Worm (Caenorhabditis elegans) whole organism, L3 larva: ENCODE measurements around the gene tsg-101.

Experiments
- ZK546.5 ChIP-seq: sonication (generic microtip); optimal IDR thresholded peaks from 2 replicates; lab custom pipeline; 2017; ENCODE audit warnings: missing biosample characterization, missing genetic modification characterization
- aly-2 ChIP-seq: fragments of 150-350 bp; optimal IDR thresholded peaks from 2 replicates; lab custom pipeline; 2014; ENCODE audit warnings: missing biosample characterization, missing genetic modification characterization
- elt-1 ChIP-seq: fragments of 150-350 bp; optimal IDR thresholded peaks from 2 replicates; lab custom pipeline; 2014; ENCODE audit warnings: missing biosample characterization, missing genetic modification characterization
- elt-2 ChIP-seq: sonication (generic microtip); optimal IDR thresholded peaks from 2 replicates; lab custom pipeline; 2016; ENCODE audit warnings: missing genetic modification reagents, mild to moderate bottlenecking, missing genetic modification characterization, missing compliant biosample characterization
- hmg-11 ChIP-seq: sonication (generic microtip); optimal IDR thresholded peaks from 2 replicates; lab custom pipeline; 2016; ENCODE audit warnings: missing genetic modification characterization, missing compliant biosample characterization
- jun-1 ChIP-seq: fragments of 150-350 bp; optimal IDR thresholded peaks from 2 replicates; lab custom pipeline; 2014; ENCODE audit warnings: missing biosample characterization, missing genetic modification reagents, missing genetic modification characterization
- lin-39 ChIP-seq: fragments of 150-350 bp; optimal IDR thresholded peaks from 2 replicates; lab custom pipeline; 2018; ENCODE audit warnings: missing biosample characterization, missing genetic modification reagents, missing genetic modification characterization
- mdl-1 ChIP-seq: fragments of 150-350 bp; optimal IDR thresholded peaks from 2 replicates; lab custom pipeline; 2014; ENCODE audit warnings: missing biosample characterization, missing genetic modification characterization
- nfya-1 ChIP-seq: sonication (generic microtip); optimal IDR thresholded peaks from 2 replicates; lab custom pipeline; 2017; ENCODE audit warnings: missing genetic modification characterization, mild to moderate bottlenecking, missing compliant biosample characterization, antibody characterized with exemption, moderate library complexity; ENCODE audit not compliant: insufficient read depth
- nhr-23 ChIP-seq: fragments of 150-350 bp; optimal IDR thresholded peaks from 2 replicates; lab custom pipeline; 2014; ENCODE audit warnings: missing biosample characterization, missing genetic modification reagents, missing genetic modification characterization
- nhr-237 ChIP-seq: fragments of 150-350 bp; optimal IDR thresholded peaks from 2 replicates; lab custom pipeline; 2014; ENCODE audit warnings: missing biosample characterization, missing genetic modification characterization
- nhr-76 ChIP-seq: fragments of 150-350 bp; sonication (generic microtip); optimal IDR thresholded peaks from 5 replicates; lab custom pipeline; 2014; ENCODE audit warnings: missing biosample characterization, missing genetic modification characterization
- tbx-2 ChIP-seq: sonication (generic microtip); optimal IDR thresholded peaks from 2 replicates; lab custom pipeline; 2016; ENCODE audit warnings: mild to moderate bottlenecking, missing genetic modification characterization, missing compliant biosample characterization

DNA sequence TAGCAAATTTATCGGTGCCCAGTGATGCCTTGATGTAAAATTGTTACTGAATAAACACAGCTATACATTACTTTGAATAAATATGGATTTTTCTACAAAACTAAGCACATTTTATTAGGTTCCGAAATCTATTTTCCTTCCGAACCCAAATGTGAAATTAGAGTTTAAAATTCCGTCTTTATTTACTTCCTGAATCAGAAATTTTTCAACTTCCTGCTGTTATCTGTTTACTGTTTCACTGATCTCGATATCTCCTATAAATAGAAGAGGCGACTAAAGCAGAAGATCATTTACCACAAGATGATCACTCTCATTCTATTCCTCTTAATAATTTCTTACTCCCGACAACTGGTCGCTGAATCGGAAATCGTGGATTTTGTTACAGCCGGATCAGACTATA lies 44.6 kb downstream of the tsg-101 start, which contains the start of gene F58E2.2:
- TF ChIP-seq mdl-1 (tag; lab: Kevin White, UChicago) (no peak), ZK546.5 (tag; lab: Kevin White, UChicago) (no peak), tbx-2 (tag; lab: Kevin White, UChicago) (no peak), elt-1 (tag; lab: Kevin White, UChicago) (no peak), jun-1 (tag; lab: Kevin White, UChicago) (no peak), lin-39 (tag; lab: Kevin White, UChicago) (no peak), hmg-11 (tag; lab: Kevin White, UChicago) (no peak), nhr-76 (tag; lab: Kevin White, UChicago) (no peak), nfya-1 (no peak), nhr-237 (tag; lab: Kevin White, UChicago) (no peak), elt-2 (no peak), aly-2 (tag; lab: Kevin White, UChicago) (no peak), nhr-23 (tag; lab: Kevin White, UChicago) (no peak)
